Worm (Caenorhabditis elegans): ENCODE data around the gene F37H8.6.

F37H8.6 gene

ce11 chrII:11192488-11192887 lies 15.2 kb upstream of the F37H8.6 start:
- TF ChIP-seq ztf-4 (tag; optimal IDR thresholded peaks at IDR 0.05) = no peak
- no peak for TF ChIP-seq dmd-4 (tag; optimal IDR thresholded peaks at IDR 0.05)
- TF ChIP-seq nhr-25 (tag; optimal IDR thresholded peaks at IDR 0.05) = peak; percentile 31
- no peak for TF ChIP-seq snpc-4 (tag; optimal IDR thresholded peaks at IDR 0.05)
- TF ChIP-seq ceh-16 (tag; optimal IDR thresholded peaks at IDR 0.05) = peak; percentile 56

- TF ChIP-seq ztf-11 (tag; optimal IDR thresholded peaks at IDR 0.05) = no peak
- TF ChIP-seq ztf-4 (tag; optimal IDR thresholded peaks at IDR 0.05) = no peak
- TF ChIP-seq nhr-129 (tag; optimal IDR thresholded peaks at IDR 0.05) = no peak
- TF ChIP-seq mab-5 (tag; optimal IDR thresholded peaks at IDR 0.05) = peak; percentile 22
- TF ChIP-seq gmeb-1 (tag; optimal IDR thresholded peaks at IDR 0.05) = no peak
- no peak for TF ChIP-seq zag-1 (tag; optimal IDR thresholded peaks at IDR 0.05)
Observed at ce11 chrII:11188026-11188425, 10.8 kb upstream of the F37H8.6 start, which contains the start of gene F37H8.5. Gene F37H8.5 (plus strand): TSS chrII:11188206.

DNA sequence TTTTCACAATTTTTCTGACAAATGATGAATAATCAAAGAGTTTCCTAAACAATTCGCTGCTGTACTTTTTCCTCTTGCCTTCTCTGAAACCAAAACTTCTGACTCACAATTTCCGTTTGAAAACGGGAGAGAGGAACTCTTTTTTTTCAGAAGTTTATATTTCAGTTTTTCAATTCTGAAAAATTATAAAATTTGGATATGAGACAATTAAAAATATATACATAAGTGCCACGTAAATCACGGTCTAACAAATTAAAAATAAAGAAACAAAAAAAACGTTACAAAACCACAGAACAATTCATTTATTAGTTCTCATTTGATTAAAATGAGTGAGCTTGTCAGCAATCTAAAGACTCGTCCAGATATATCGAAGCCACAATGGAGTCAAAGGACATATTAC lies 8.5 kb upstream of the F37H8.6 start, which contains the start of gene sfxn-1.2:
Gene sfxn-1.2, plus strand, starts transcription at position 301 of the 400 bp plus-strand sequence.
- TF ChIP-seq egl-27 (tag; optimal IDR thresholded peaks at IDR 0.05) = no peak
- no peak for TF ChIP-seq ztf-1 (GFP tag; conservative IDR thresholded peaks at IDR 0.05)
- no peak for TF ChIP-seq lsy-2 (tag; optimal IDR thresholded peaks at IDR 0.05)
- TF ChIP-seq ama-1 (optimal IDR thresholded peaks at IDR 0.05) = no peak
- no peak for TF ChIP-seq ztf-11 (tag; optimal IDR thresholded peaks at IDR 0.05)
- TF ChIP-seq nhr-23 (tag; optimal IDR thresholded peaks at IDR 0.05) = no peak
- TF ChIP-seq mbf-1 (tag; optimal IDR thresholded peaks at IDR 0.05) = no peak
- TF ChIP-seq blmp-1 (tag; optimal IDR thresholded peaks at IDR 0.05; ENCODE audit: insufficient read depth) = no peak
- no peak for TF ChIP-seq nhr-77 (tag; optimal IDR thresholded peaks at IDR 0.05)
- TF ChIP-seq fos-1 (tag; optimal IDR thresholded peaks at IDR 0.05) = no peak
- TF ChIP-seq crh-2 (tag; optimal IDR thresholded peaks at IDR 0.05) = no peak
- no peak for TF ChIP-seq ztf-4 (tag; optimal IDR thresholded peaks at IDR 0.05)
- no peak for TF ChIP-seq dmd-4 (tag; optimal IDR thresholded peaks at IDR 0.05)
- no peak for TF ChIP-seq sem-4 (tag; optimal IDR thresholded peaks at IDR 0.05)
- TF ChIP-seq aly-2 (tag; optimal IDR thresholded peaks at IDR 0.05) = no peak
- TF ChIP-seq unc-39 (tag; optimal IDR thresholded peaks at IDR 0.05) = no peak
- TF ChIP-seq nhr-237 (tag; optimal IDR thresholded peaks at IDR 0.05) = no peak

DNA sequence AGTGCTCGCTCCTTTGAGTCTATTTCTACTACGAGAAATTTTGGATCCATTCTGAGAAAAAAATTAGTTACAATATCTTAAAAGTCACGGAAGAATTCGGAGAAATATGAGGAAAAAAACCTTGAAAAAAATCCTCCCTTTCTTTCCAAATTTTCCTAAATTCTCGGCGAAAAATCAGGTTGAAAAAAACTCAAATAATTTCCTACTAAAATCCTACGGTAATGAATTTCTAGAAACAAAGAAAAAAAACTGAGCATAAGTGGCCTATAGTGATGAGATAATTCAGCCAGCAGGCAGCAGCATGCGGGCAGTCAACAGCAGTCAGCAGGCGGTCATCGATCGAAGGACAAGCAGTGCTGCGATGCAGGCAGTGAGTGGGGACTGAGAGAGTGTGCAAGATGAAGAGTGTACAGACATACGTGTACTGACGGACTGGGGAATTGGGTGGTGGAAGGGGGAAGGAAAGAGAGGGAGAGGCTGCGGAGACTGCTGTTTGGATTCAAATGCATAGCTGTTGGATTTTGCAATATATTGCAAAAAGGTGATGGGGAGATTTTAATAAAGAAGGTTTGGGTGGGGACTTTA lies 7.6 kb upstream of the F37H8.6 start, which contains the start of gene lir-3:
Gene lir-3, minus strand, starts transcription at position 51 of the 585 bp plus-strand sequence.
- TF ChIP-seq blmp-1 (tag; optimal IDR thresholded peaks at IDR 0.05; ENCODE audit: insufficient read depth) (no peak), nhr-23 (tag; optimal IDR thresholded peaks at IDR 0.05) (no peak), F13H6.1 (tag; optimal IDR thresholded peaks at IDR 0.05) (peak; percentile 24), C34F6.9 (tag; optimal IDR thresholded peaks at IDR 0.05) (peak; percentile 52), ceh-16 (tag; optimal IDR thresholded peaks at IDR 0.05) (no peak), unc-55 (GFP tag; optimal IDR thresholded peaks at IDR 0.05) (peak; percentile 36), lsy-2 (tag; optimal IDR thresholded peaks at IDR 0.05) (peak in 1 of 2 experiments; percentile 37), sma-9 (GFP tag; optimal IDR thresholded peaks at IDR 0.05) (peak; percentile 7), sma-9 (tag; optimal IDR thresholded peaks at IDR 0.05) (no peak), nhr-129 (tag; optimal IDR thresholded peaks at IDR 0.05) (peak; percentile 21)

DNA sequence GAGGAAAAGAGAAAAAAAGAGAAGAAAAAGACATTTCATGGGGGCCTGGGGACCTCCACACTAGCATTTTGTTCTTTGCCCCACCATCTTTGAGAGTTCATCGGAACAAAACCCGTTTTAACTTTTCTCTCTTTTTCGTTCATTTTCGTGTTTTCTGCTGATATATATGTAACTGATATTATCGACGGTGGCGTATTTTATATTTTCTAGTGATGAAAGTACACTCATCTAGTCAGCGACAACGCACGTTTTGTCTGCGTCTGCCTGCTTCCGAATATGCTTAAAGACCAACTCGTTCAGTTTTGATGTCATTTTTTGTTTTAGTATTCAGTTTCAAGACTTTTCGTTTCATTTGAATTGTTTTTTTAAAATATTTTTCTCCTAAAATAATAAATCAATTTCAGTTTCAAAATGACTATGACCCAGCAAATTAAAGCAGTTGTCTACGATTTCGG lies 4.0 kb upstream of the F37H8.6 start, which contains the start of gene bigr-1:
Gene bigr-1, plus strand, starts transcription at position 405 of the 455 bp plus-strand sequence.
- peak; percentile 83 for TF ChIP-seq sma-9 (GFP tag; optimal IDR thresholded peaks at IDR 0.05)
- no peak for TF ChIP-seq sma-9 (tag; optimal IDR thresholded peaks at IDR 0.05)
- TF ChIP-seq nhr-129 (tag; optimal IDR thresholded peaks at IDR 0.05) = peak; percentile 4
- TF ChIP-seq ama-1 (optimal IDR thresholded peaks at IDR 0.05) = no peak
- no peak for TF ChIP-seq lin-11 (tag; optimal IDR thresholded peaks at IDR 0.05)
- peak; percentile 26 for TF ChIP-seq nhr-21 (tag; optimal IDR thresholded peaks at IDR 0.05)
- TF ChIP-seq crh-2 (tag; optimal IDR thresholded peaks at IDR 0.05) = peak; percentile 57
- peak; percentile 44 for TF ChIP-seq fos-1 (tag; optimal IDR thresholded peaks at IDR 0.05)
- TF ChIP-seq F13H6.1 (tag; optimal IDR thresholded peaks at IDR 0.05) = peak; percentile 3
- TF ChIP-seq gmeb-1 (tag; optimal IDR thresholded peaks at IDR 0.05) = peak; percentile 27
- TF ChIP-seq mdl-1 (tag; optimal IDR thresholded peaks at IDR 0.05) = peak in 1 of 2 experiments; percentile 9
- TF ChIP-seq unc-39 (tag; optimal IDR thresholded peaks at IDR 0.05) = no peak

All from whole organism, L2 larva.